Worm (Caenorhabditis elegans): Measurements from ENCODE around the gene Y60C6A.3.

- TF ChIP-seq ceh-9 (tag; optimal IDR thresholded peaks at IDR 0.05), result no peak
- no peak for TF ChIP-seq pros-1 (tag; optimal IDR thresholded peaks at IDR 0.05)
Observed at ce11 chrV:4801943-4802342, 16.3 kb downstream of the Y60C6A.3 start.
